Fruit fly (Drosophila melanogaster): ENCODE measurements around the gene inaF-D.

inaF-D gene

DNA sequence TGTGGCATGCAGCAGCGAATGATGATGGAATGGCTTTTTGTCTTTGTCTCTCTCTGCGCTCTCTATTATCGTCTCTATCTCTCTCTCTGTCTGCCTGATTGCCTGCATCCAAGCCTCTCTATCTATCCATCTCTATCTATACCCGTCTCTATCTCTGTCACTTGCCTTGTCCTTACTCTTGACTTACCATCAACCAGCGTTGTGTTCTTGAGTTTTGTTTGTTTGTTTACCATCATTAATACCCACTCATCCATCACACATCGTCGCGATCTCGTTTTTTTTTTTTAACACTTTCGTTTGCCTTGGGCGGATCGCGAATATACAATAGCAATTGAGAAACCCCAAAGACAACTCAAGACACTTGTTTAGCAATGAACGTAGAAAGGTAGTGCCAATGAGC lies 39.2 kb downstream of the inaF-D start:
- TF ChIP-seq H2.0 (GFP tag; IDR thresholded peaks at IDR 0.05) = no peak
- TF ChIP-seq CG1832 (GFP tag; optimal IDR thresholded peaks at IDR 0.05) = peak; percentile 53
- TF ChIP-seq CG10321 (GFP tag; IDR thresholded peaks at IDR 0.05) = peak; percentile 47; the same call in 1 of the 2 replicates
- no peak for TF ChIP-seq bab2 (GFP tag; optimal IDR thresholded peaks at IDR 0.05)
- TF ChIP-seq Trl (optimal IDR thresholded peaks at IDR 0.05) = peak in 1 of 2 experiments; percentile 20
- no peak for TF ChIP-seq Trl (GFP tag; optimal IDR thresholded peaks at IDR 0.05)
- TF ChIP-seq tll (GFP tag; optimal IDR thresholded peaks at IDR 0.05) = peak in 1 of 2 experiments; percentile 6
- no peak for TF ChIP-seq Hmx (GFP tag; optimal IDR thresholded peaks at IDR 0.05)
- no peak for TF ChIP-seq Hr3 (GFP tag; optimal IDR thresholded peaks at IDR 0.05)

DNA sequence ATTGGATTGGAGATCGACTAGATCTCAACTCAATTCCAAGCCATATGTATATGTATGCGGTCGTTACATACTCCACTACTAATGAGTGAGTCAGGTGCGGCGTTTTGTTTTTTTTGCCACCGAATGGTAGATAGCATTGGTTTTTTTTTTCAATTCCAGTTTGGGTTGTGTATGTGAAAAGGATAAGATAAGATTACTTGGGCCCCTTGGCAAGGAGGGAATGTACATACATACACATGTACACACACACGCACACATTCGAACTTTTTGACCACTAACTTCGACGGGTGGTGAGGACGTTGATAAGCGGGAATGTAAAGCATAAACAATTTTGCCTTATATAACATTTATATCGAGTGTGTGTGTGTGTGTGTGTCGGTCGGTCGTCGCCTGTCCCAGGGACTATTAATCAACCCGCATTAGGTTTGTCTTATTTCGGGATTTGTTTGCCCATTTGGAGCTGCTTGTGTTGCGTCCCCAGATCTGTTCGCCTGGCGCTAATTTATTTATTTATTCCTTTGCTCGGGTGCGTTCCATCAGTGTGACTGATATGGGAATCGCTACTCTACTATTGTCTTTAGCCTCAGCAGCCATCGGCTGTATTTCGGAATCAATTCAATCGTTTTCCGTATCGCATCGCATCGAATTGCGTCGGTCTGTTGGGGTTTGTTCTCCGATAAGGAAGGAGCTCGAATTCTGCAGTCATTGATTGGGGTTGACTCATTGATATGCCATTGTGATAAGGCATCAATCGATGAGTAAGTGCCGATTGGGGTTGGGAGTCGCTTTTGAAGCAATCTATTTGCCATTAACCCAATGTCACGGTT lies 41.0 kb downstream of the inaF-D start:
- 0 out of 2 replicates have a peak, but pooled peaks have one; percentile 18 for TF ChIP-seq Awh (GFP tag; IDR thresholded peaks at IDR 0.05)
- no peak for TF ChIP-seq Mad (GFP tag; optimal IDR thresholded peaks at IDR 0.05)
- peak; percentile 47 for TF ChIP-seq CG34376 (GFP tag; optimal IDR thresholded peaks at IDR 0.05)
- TF ChIP-seq sqz (GFP tag; optimal IDR thresholded peaks at IDR 0.05) = peak; percentile 61
- no peak for TF ChIP-seq ab (GFP tag; optimal IDR thresholded peaks at IDR 0.05)
- no peak for TF ChIP-seq crol (GFP tag; IDR thresholded peaks at IDR 0.05)
- no peak for TF ChIP-seq gt (GFP tag; IDR thresholded peaks at IDR 0.05)
- TF ChIP-seq grn (GFP tag; optimal IDR thresholded peaks at IDR 0.05) = peak; percentile 90
- no peak for TF ChIP-seq CG4617 (GFP tag; optimal IDR thresholded peaks at IDR 0.05; ENCODE audit: borderline replicate concordance)
- TF ChIP-seq Med (GFP tag) = peak; percentile 33
- no peak for TF ChIP-seq lov (optimal IDR thresholded peaks at IDR 0.05)
- TF ChIP-seq lov (GFP tag; IDR thresholded peaks at IDR 0.05) = no peak
- no peak for TF ChIP-seq chif (GFP tag; optimal IDR thresholded peaks at IDR 0.05)
- TF ChIP-seq Hey (tag; optimal IDR thresholded peaks at IDR 0.05) = peak; percentile 2
- no peak for TF ChIP-seq C15 (GFP tag; IDR thresholded peaks at IDR 0.05)
- peak; percentile 67 for TF ChIP-seq sug (tag; optimal IDR thresholded peaks at IDR 0.05)
- no peak for TF ChIP-seq CG3726 (GFP tag; IDR thresholded peaks at IDR 0.05)
- TF ChIP-seq Mes4 (GFP tag; optimal IDR thresholded peaks at IDR 0.05) = no peak
- no peak for TF ChIP-seq CkIIα-i1 (GFP tag; IDR thresholded peaks at IDR 0.05)
- TF ChIP-seq exex (tag; optimal IDR thresholded peaks at IDR 0.05) = peak; percentile 40
- peak in 1 of 2 experiments; percentile 87 for TF ChIP-seq Pdp1 (GFP tag; optimal IDR thresholded peaks at IDR 0.05)
- TF ChIP-seq Tbp (GFP tag; optimal IDR thresholded peaks at IDR 0.05) = no peak
- TF ChIP-seq lab (GFP tag; optimal IDR thresholded peaks at IDR 0.05) = peak; percentile 48
- no peak for TF ChIP-seq jing (GFP tag; optimal IDR thresholded peaks at IDR 0.05)
- TF ChIP-seq eve (GFP tag; optimal IDR thresholded peaks at IDR 0.05) = no peak
- TF ChIP-seq CG10543 (GFP tag; optimal IDR thresholded peaks at IDR 0.05) = peak; percentile 4
- no peak for TF ChIP-seq onecut (GFP tag; IDR thresholded peaks at IDR 0.05)
- TF ChIP-seq mirr (GFP tag; optimal IDR thresholded peaks at IDR 0.05) = peak; percentile 10
- peak; percentile 86 for TF ChIP-seq GATAe (GFP tag; conservative IDR thresholded peaks at IDR 0.05)
- TF ChIP-seq Dref (GFP tag; IDR thresholded peaks at IDR 0.05) = no peak
- peak; percentile 3 for TF ChIP-seq nom (GFP tag; optimal IDR thresholded peaks at IDR 0.05)
- peak; percentile 69; the same call in 2 of the 3 replicates for TF ChIP-seq CG2199 (GFP tag; IDR thresholded peaks at IDR 0.05)
- TF ChIP-seq Nf-YC (tag; optimal IDR thresholded peaks at IDR 0.05) = no peak
- no peak for TF ChIP-seq Scr (GFP tag; IDR thresholded peaks at IDR 0.05; ENCODE audit: partially characterized antibody)
- no peak for TF ChIP-seq row (GFP tag; IDR thresholded peaks at IDR 0.05)
- peak; percentile 66 for TF ChIP-seq cg (GFP tag; optimal IDR thresholded peaks at IDR 0.05)
- no peak for TF ChIP-seq Ptx1 (GFP tag; IDR thresholded peaks at IDR 0.05)
- peak; percentile 48 for TF ChIP-seq Deaf1 (tag; optimal IDR thresholded peaks at IDR 0.05)
- peak; percentile 72 for TF ChIP-seq CG13894 (tag; optimal IDR thresholded peaks at IDR 0.05)
- TF ChIP-seq CG6813 (GFP tag; optimal IDR thresholded peaks at IDR 0.05) = peak; percentile 2

All from whole organism, embryonic.